Fruit fly (Drosophila melanogaster) whole organism, embryonic: ENCODE results near the gene CG13373.
A peak's percentile ranks its signal among the peaks of the same experiment; 100 is the strongest.

ENCODE experiments used
- Asciz ChIP-seq: fragments of 200-800 bp; sonication (Bioruptor generic); optimal IDR thresholded peaks from 2 replicates; lab custom pipeline; 2017; ENCODE audit warnings: missing biosample characterization, mild to moderate bottlenecking, missing genetic modification characterization, missing genetic modification reagents
- Awh ChIP-seq: fragments of 200-800 bp; sonication (Bioruptor generic); IDR thresholded peaks from 2 replicates; pipeline ENCODE4, ENCODE4 v1.3.6; 2022; ENCODE audit warnings: missing biosample characterization, missing genetic modification characterization
- Bdp1 ChIP-seq: fragments of 200-800 bp; sonication (Bioruptor generic); optimal IDR thresholded peaks from 3 replicates; lab custom pipeline; 2016; ENCODE audit warnings: missing biosample characterization, missing genetic modification characterization
- Bteb2 ChIP-seq: fragments of 200-800 bp; sonication (Bioruptor generic); optimal IDR thresholded peaks from 2 replicates; lab custom pipeline; 2016; ENCODE audit warnings: missing biosample characterization, missing genetic modification characterization
- CG10431 ChIP-seq: fragments of 200-800 bp; sonication (Bioruptor generic); optimal IDR thresholded peaks from 3 replicates; lab custom pipeline; 2018; ENCODE audit warnings: missing biosample characterization, mild to moderate bottlenecking, missing genetic modification characterization
- CG12071 ChIP-seq: fragments of 200-800 bp; sonication (Bioruptor generic); optimal IDR thresholded peaks from 3 replicates; lab custom pipeline; 2018; ENCODE audit warnings: missing biosample characterization, mild to moderate bottlenecking, missing genetic modification characterization
- CG12391 ChIP-seq: fragments of 200-800 bp; sonication (Bioruptor generic); optimal IDR thresholded peaks from 3 replicates; lab custom pipeline; 2018; ENCODE audit warnings: missing biosample characterization, mild to moderate bottlenecking, missing genetic modification characterization, moderate library complexity
- CG12769 ChIP-seq: fragments of 200-800 bp; sonication (Bioruptor generic); optimal IDR thresholded peaks from 2 replicates; lab custom pipeline; 2019; ENCODE audit warnings: missing biosample characterization, mild to moderate bottlenecking, missing genetic modification characterization, moderate library complexity
- CG13775 ChIP-seq: fragments of 200-800 bp; sonication (Bioruptor generic); optimal IDR thresholded peaks from 3 replicates; lab custom pipeline; 2017; ENCODE audit warnings: missing biosample characterization, mild to moderate bottlenecking, missing genetic modification characterization
- CG1603 ChIP-seq: fragments of 200-800 bp; sonication (Bioruptor generic); optimal IDR thresholded peaks from 2 replicates; lab custom pipeline; 2019; ENCODE audit warnings: missing biosample characterization, mild to moderate bottlenecking, missing genetic modification characterization, moderate library complexity
- CG17361 ChIP-seq: fragments of 200-800 bp; sonication (Bioruptor generic); IDR thresholded peaks from 3 replicates; pipeline ENCODE4 v1.3.6; 2022; ENCODE audit warnings: missing biosample characterization, missing genetic modification characterization
- CG2712 ChIP-seq: fragments of 200-800 bp; optimal IDR thresholded peaks from 3 replicates; lab custom pipeline; 2019; ENCODE audit warnings: missing biosample characterization, mild to moderate bottlenecking, missing genetic modification characterization, moderate library complexity
- CG32772 ChIP-seq: fragments of 200-800 bp; sonication (Bioruptor generic); IDR thresholded peaks from 2 replicates; pipeline ENCODE4 v1.3.6; 2022; ENCODE audit warnings: missing biosample characterization, missing genetic modification characterization
- CG34376 ChIP-seq: fragments of 200-800 bp; sonication (Bioruptor generic); optimal IDR thresholded peaks from 2 replicates; lab custom pipeline; 2018; ENCODE audit warnings: missing biosample characterization, mild to moderate bottlenecking, missing genetic modification characterization
- CG4360 ChIP-seq: fragments of 200-800 bp; sonication (Bioruptor generic); IDR thresholded peaks from 2 replicates; pipeline ENCODE4 v1.3.6; 2022; ENCODE audit warnings: missing biosample characterization, missing genetic modification characterization
- CG4730 ChIP-seq: fragments of 200-800 bp; sonication (Bioruptor generic); IDR thresholded peaks from 2 replicates; pipeline ENCODE4 v1.3.6; 2022; ENCODE audit warnings: missing biosample characterization, missing genetic modification characterization
- CG7987 ChIP-seq: fragments of 200-800 bp; sonication (Bioruptor generic); optimal IDR thresholded peaks from 2 replicates; lab custom pipeline; 2018; ENCODE audit warnings: missing biosample characterization, mild to moderate bottlenecking, missing genetic modification characterization, moderate library complexity
- CG8281 ChIP-seq: fragments of 200-800 bp; sonication (Bioruptor generic); optimal IDR thresholded peaks from 2 replicates; lab custom pipeline; 2018; ENCODE audit warnings: missing biosample characterization, mild to moderate bottlenecking, missing genetic modification characterization, moderate library complexity
- CG8924 ChIP-seq: fragments of 200-800 bp; optimal IDR thresholded peaks from 3 replicates; lab custom pipeline; 2019; ENCODE audit warnings: missing biosample characterization, mild to moderate bottlenecking, missing genetic modification characterization, moderate library complexity
- D19A ChIP-seq: fragments of 200-800 bp; optimal IDR thresholded peaks from 3 replicates; lab custom pipeline; 2019; ENCODE audit warnings: missing biosample characterization, mild to moderate bottlenecking, missing genetic modification characterization, moderate library complexity
- Ets65A ChIP-seq: fragments of 200-800 bp; sonication (Bioruptor generic); peaks from one replicate; lab custom pipeline; 2016; ENCODE audit warnings: missing biosample characterization, missing genetic modification characterization
- Hand ChIP-seq: fragments of 200-800 bp; sonication (Bioruptor generic); optimal IDR thresholded peaks from 2 replicates; lab custom pipeline; 2017; ENCODE audit warnings: mild to moderate bottlenecking, missing biosample characterization, missing genetic modification reagents, missing genetic modification characterization
- HmgD ChIP-seq: fragments of 200-800 bp; sonication (Bioruptor generic); optimal IDR thresholded peaks from 3 replicates; lab custom pipeline; 2016; ENCODE audit warnings: missing biosample characterization, missing genetic modification characterization
- Lpt ChIP-seq: fragments of >200 bp; optimal IDR thresholded peaks from 2 replicates; lab custom pipeline; 2018; ENCODE audit warnings: missing biosample characterization, missing genetic modification characterization
- Med ChIP-seq: fragments of 200-800 bp; sonication (Bioruptor generic); peaks from one replicate; lab custom pipeline; 2016; ENCODE audit warnings: missing biosample characterization, missing genetic modification characterization, mild to moderate bottlenecking, inconsistent platforms, moderate library complexity
- NK7.1 ChIP-seq: fragments of 200-800 bp; sonication (Bioruptor generic); optimal IDR thresholded peaks from 3 replicates; lab custom pipeline; 2016; ENCODE audit warnings: missing biosample characterization, missing genetic modification characterization
- Nf-YB ChIP-seq: fragments of 200-800 bp; sonication (Bioruptor generic); optimal IDR thresholded peaks from 3 replicates; lab custom pipeline; 2019; ENCODE audit warnings: missing biosample characterization, mild to moderate bottlenecking, missing genetic modification characterization, moderate library complexity
- Oli ChIP-seq: fragments of 200-800 bp; sonication (Bioruptor generic); optimal IDR thresholded peaks from 2 replicates; lab custom pipeline; 2018; ENCODE audit warnings: missing biosample characterization, mild to moderate bottlenecking, missing genetic modification characterization, moderate library complexity
- Side ChIP-seq: fragments of 200-800 bp; sonication (Bioruptor generic); optimal IDR thresholded peaks from 2 replicates; lab custom pipeline; 2016; ENCODE audit warnings: missing biosample characterization, missing genetic modification characterization
- Sry-β ChIP-seq: fragments of 200-800 bp; sonication (Bioruptor generic); optimal IDR thresholded peaks from 2 replicates; lab custom pipeline; 2018; ENCODE audit warnings: missing biosample characterization, mild to moderate bottlenecking, missing genetic modification characterization, moderate library complexity
- Xbp1 ChIP-seq: fragments of 200-800 bp; sonication (Bioruptor generic); optimal IDR thresholded peaks from 3 replicates; lab custom pipeline; 2016; ENCODE audit warnings: missing biosample characterization, mild to moderate bottlenecking, missing genetic modification characterization
- bsh ChIP-seq, 2 experiments: fragments of 200-800 bp; sonication (Bioruptor generic); optimal IDR thresholded peaks; 2 replicates each; lab custom pipeline; 2017 to 2018; ENCODE audit warnings: mild to moderate bottlenecking in 2 of 2, missing biosample characterization in 2 of 2, missing genetic modification characterization in 2 of 2, moderate library complexity in 1 of 2
- cas ChIP-seq: fragments of 200-800 bp; sonication (Bioruptor generic); IDR thresholded peaks from 2 replicates; pipeline ENCODE4 v1.3.6; 2022; ENCODE audit warnings: missing biosample characterization, missing genetic modification characterization
- cg ChIP-seq: fragments of 200-800 bp; sonication (Bioruptor generic); optimal IDR thresholded peaks from 3 replicates; lab custom pipeline; 2019; ENCODE audit warnings: missing biosample characterization, mild to moderate bottlenecking, missing genetic modification characterization, moderate library complexity
- ci ChIP-seq: fragments of 200-800 bp; sonication (Bioruptor generic); IDR thresholded peaks from 3 replicates; pipeline ENCODE4 v1.3.6; 2022; ENCODE audit warnings: missing biosample characterization, missing genetic modification characterization
- da ChIP-seq: fragments of 200-800 bp; sonication (Bioruptor generic); optimal IDR thresholded peaks from 2 replicates; lab custom pipeline; 2016; ENCODE audit warnings: missing biosample characterization, missing genetic modification characterization
- dpn ChIP-seq, 2 experiments: fragments of 200-800 bp; sonication (Bioruptor generic); optimal IDR thresholded peaks; 3 replicates each; lab custom pipeline; 2016; ENCODE audit warnings: missing biosample characterization in 2 of 2, missing genetic modification characterization in 2 of 2
- eve ChIP-seq, 2 experiments: fragments of >200 bp; optimal IDR thresholded peaks; 2 replicates each; lab custom pipeline; 2017; ENCODE audit warnings: missing biosample characterization in 2 of 2, missing genetic modification characterization in 2 of 2
- gem ChIP-seq: fragments of 200-800 bp; sonication (Bioruptor generic); optimal IDR thresholded peaks from 2 replicates; lab custom pipeline; 2019; ENCODE audit warnings: missing biosample characterization, mild to moderate bottlenecking, missing genetic modification characterization, moderate library complexity
- hbn ChIP-seq: fragments of 200-800 bp; sonication (Bioruptor generic); IDR thresholded peaks from 2 replicates; pipeline ENCODE4 v1.3.6; 2022; ENCODE audit warnings: missing biosample characterization, missing genetic modification characterization; ENCODE audit not compliant: partially characterized antibody
- ind ChIP-seq: fragments of 200-800 bp; sonication (Bioruptor generic); optimal IDR thresholded peaks from 3 replicates; lab custom pipeline; 2016; ENCODE audit warnings: missing biosample characterization, missing genetic modification characterization
- lbe ChIP-seq: fragments of 200-800 bp; sonication (Bioruptor generic); optimal IDR thresholded peaks from 2 replicates; lab custom pipeline; 2016; ENCODE audit warnings: missing biosample characterization, mild to moderate bottlenecking, missing genetic modification characterization
- lilli ChIP-seq: fragments of 200-800 bp; sonication (Bioruptor generic); optimal IDR thresholded peaks from 3 replicates; lab custom pipeline; 2016; ENCODE audit warnings: missing biosample characterization, missing genetic modification characterization
- pb ChIP-seq: fragments of 200-800 bp; sonication (Bioruptor generic); optimal IDR thresholded peaks from 3 replicates; lab custom pipeline; 2016; ENCODE audit warnings: missing biosample characterization, missing genetic modification characterization
- run ChIP-seq: fragments of 200-800 bp; sonication (Bioruptor generic); optimal IDR thresholded peaks from 3 replicates; lab custom pipeline; 2018; ENCODE audit warnings: missing biosample characterization, mild to moderate bottlenecking, missing genetic modification characterization
- schlank ChIP-seq: fragments of 200-800 bp; sonication (Bioruptor generic); optimal IDR thresholded peaks from 2 replicates; lab custom pipeline; 2018; ENCODE audit warnings: missing biosample characterization, mild to moderate bottlenecking, missing genetic modification characterization
- sens ChIP-seq: fragments of 200-800 bp; sonication (Bioruptor generic); peaks from one replicate; lab custom pipeline; 2016; ENCODE audit warnings: missing biosample characterization, missing genetic modification characterization
- seq ChIP-seq: fragments of 200-800 bp; sonication (Bioruptor generic); IDR thresholded peaks from 2 replicates; pipeline ENCODE4 v1.3.6; 2022; ENCODE audit warnings: missing biosample characterization, missing genetic modification characterization
- stc ChIP-seq: fragments of 200-800 bp; sonication (Bioruptor generic); IDR thresholded peaks from 2 replicates; pipeline ENCODE4 v1.3.6; 2022; ENCODE audit warnings: missing biosample characterization, missing genetic modification characterization
- sug ChIP-seq: fragments of 200-800 bp; optimal IDR thresholded peaks from 2 replicates; lab custom pipeline; 2019; ENCODE audit warnings: missing biosample characterization, mild to moderate bottlenecking, missing genetic modification characterization, moderate library complexity
- zf30C ChIP-seq: fragments of 200-800 bp; sonication (Bioruptor generic); optimal IDR thresholded peaks from 3 replicates; lab custom pipeline; 2018; ENCODE audit warnings: missing biosample characterization, mild to moderate bottlenecking, missing genetic modification characterization

CG13373 gene

DNA sequence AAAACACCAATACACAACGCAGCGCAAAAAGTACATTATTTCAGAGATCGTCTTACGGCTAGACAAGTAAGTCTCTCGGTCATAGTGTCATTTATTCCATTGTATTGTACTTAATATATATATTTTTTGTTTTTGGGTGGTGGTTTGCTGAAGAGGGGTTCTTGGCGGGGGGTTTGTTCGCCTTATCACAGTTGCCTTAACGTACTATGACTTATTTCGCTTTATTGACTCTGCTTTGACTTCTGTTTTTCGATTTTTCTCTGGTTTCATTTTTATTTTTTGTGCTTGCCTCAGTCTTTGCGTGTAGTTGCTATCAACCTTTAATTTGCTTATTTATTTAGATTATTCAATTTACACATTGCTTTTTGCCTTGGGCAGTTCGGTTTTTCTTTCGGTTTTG is 33.7 kb downstream of the CG13373 start:
- no peak for TF ChIP-seq Asciz (GFP tag; lab: Kevin White, UChicago)
- no peak for TF ChIP-seq da
- TF ChIP-seq HmgD: no peak
- TF ChIP-seq cas (GFP tag; lab: Robert Waterston, UW): no peak
- no peak for TF ChIP-seq CG8281 (tag; lab: Kevin White, UChicago)
- TF ChIP-seq CG12769: no peak
- peak; percentile 17 for TF ChIP-seq CG34376 (GFP tag; lab: Kevin White, UChicago)
- no peak for TF ChIP-seq CG32772
- TF ChIP-seq lbe (GFP tag; lab: Kevin White, UChicago): peak; percentile 8
- TF ChIP-seq sug: peak; percentile 68

DNA sequence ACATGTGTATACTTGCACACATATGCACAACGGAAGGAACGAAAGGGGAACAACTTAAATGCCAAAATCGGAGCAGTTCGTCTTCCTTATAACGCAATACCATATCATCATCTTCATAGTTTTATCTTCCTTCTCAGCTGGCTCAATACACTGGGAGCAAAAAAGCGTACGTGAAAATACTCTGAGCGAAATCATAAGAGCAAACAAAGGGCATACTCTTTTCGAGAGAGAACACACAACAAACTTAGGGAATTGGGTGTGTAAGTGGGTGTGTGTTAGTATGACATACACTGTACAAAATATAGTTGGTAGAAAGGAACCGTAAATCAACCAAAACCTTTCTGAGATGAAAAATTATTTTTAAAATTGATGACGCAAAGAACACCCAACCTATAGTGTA is 35.7 kb downstream of the CG13373 start:
- TF ChIP-seq lilli (peak; percentile 4), Hand (GFP tag; lab: Kevin White, UChicago) (no peak), Ets65A (GFP tag; lab: Kevin White, UChicago) (peak; percentile 89), pb (GFP tag; lab: Kevin White, UChicago) (no peak), ci (GFP tag; lab: Robert Waterston, UW) (0 out of 3 replicates have a peak, but pooled peaks have one; percentile 16), CG10431 (GFP tag; lab: Kevin White, UChicago) (no peak), eve (GFP tag; optimal IDR thresholded peaks at IDR 0.05; lab: Kevin White, UChicago) (peak in 1 of 2 experiments; percentile 37), bsh (GFP tag; optimal IDR thresholded peaks at IDR 0.05; lab: Kevin White, UChicago) (peak in 1 of 2 experiments; percentile 40), CG4730 (GFP tag; lab: Robert Waterston, UW) (no peak), CG13775 (no peak), CG8924 (no peak), Awh (GFP tag; lab: Robert Waterston, UW) (no peak), seq (GFP tag; lab: Robert Waterston, UW) (no peak), CG1603 (tag; lab: Kevin White, UChicago) (peak; percentile 11), stc (no peak), Med (GFP tag; lab: Kevin White, UChicago) (peak; percentile 48), cg (peak; percentile 15), Xbp1 (peak; percentile 6), CG17361 (0 out of 3 replicates have a peak, but pooled peaks have one; percentile 13), Oli (tag; lab: Kevin White, UChicago) (no peak), D19A (tag; lab: Kevin White, UChicago) (peak; percentile 6), Nf-YB (GFP tag; lab: Kevin White, UChicago) (no peak), sens (GFP tag; lab: Kevin White, UChicago) (peak; percentile 83), zf30C (peak; percentile 64), Bdp1 (no peak), dpn (GFP tag; optimal IDR thresholded peaks at IDR 0.05; lab: Kevin White, UChicago) (no peak), Bteb2 (GFP tag; lab: Kevin White, UChicago) (no peak), ind (GFP tag; lab: Kevin White, UChicago) (peak; percentile 5), hbn (GFP tag; lab: Robert Waterston, UW) (no peak), Lpt (GFP tag; lab: Kevin White, UChicago) (no peak), run (tag; lab: Kevin White, UChicago) (no peak), CG4360 (0 out of 2 replicates have a peak, but pooled peaks have one; percentile 8), gem (tag; lab: Kevin White, UChicago) (peak; percentile 25), NK7.1 (GFP tag; lab: Kevin White, UChicago) (no peak), Sry-β (no peak), CG7987 (GFP tag; lab: Kevin White, UChicago) (no peak), Side (peak; percentile 6), CG2712 (peak; percentile 10), CG12071 (GFP tag; lab: Kevin White, UChicago) (no peak), schlank (tag; lab: Kevin White, UChicago) (no peak), CG12391 (no peak)
